Worm (Caenorhabditis elegans): ENCODE measurements around the gene lev-1.

lev-1 gene

DNA sequence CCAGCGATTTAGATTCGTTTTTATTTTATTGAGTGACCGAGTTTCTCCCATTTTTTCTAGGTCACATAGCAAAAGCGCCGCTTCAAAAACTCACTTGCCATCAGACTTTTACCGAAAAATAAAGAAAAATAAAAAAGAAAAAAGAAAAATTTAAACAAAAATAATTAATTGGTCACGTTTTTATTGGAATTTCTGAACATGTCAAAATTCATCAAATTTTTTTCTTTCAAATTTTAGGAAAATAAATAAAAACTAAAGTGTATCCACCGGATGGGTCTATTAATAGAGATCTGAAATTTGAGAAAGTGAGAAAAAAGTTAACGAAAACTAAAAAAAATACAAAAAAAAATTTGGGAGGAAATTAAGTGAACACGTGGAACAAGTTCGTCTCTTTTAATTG, 30.4 kb upstream of the lev-1 start, which contains the start of gene C48D1.9:
Gene C48D1.9 (minus strand): TSS at position 101 of the 400 bp plus-strand sequence.
- no peak for TF ChIP-seq set-16 (GFP tag; IDR thresholded peaks at IDR 0.05)
- TF ChIP-seq hmg-1.1 (GFP tag; IDR thresholded peaks at IDR 0.05) = no peak
- no peak for TF ChIP-seq egl-27 (tag; optimal IDR thresholded peaks at IDR 0.05)
- TF ChIP-seq ceh-44 (GFP tag; IDR thresholded peaks at IDR 0.05) = no peak
- no peak for TF ChIP-seq lin-13 (GFP tag; optimal IDR thresholded peaks at IDR 0.05)
- no peak for TF ChIP-seq nhr-10 (tag; optimal IDR thresholded peaks at IDR 0.05)
- no peak for TF ChIP-seq ztf-7 (tag; optimal IDR thresholded peaks at IDR 0.05)
- TF ChIP-seq nhr-6 (tag; optimal IDR thresholded peaks at IDR 0.05) = no peak
- no peak for TF ChIP-seq nhr-28 (tag; optimal IDR thresholded peaks at IDR 0.05)
- no peak for TF ChIP-seq F44E2.7 (GFP tag; IDR thresholded peaks at IDR 0.05)
- TF ChIP-seq ceh-82 (tag; optimal IDR thresholded peaks at IDR 0.05) = no peak

ce11 chrIV:13205891-13206290, 26.7 kb upstream of the lev-1 start:
- no peak for TF ChIP-seq mxl-2 (GFP tag; conservative IDR thresholded peaks at IDR 0.05)
- TF ChIP-seq zfp-3 (GFP tag; conservative IDR thresholded peaks at IDR 0.05) = no peak
- TF ChIP-seq unc-62 (GFP tag; optimal IDR thresholded peaks at IDR 0.05 in 1 of 2) = no peak
- no peak for TF ChIP-seq unc-62 (tag; optimal IDR thresholded peaks at IDR 0.05)
- peak; percentile 28 for TF ChIP-seq nhr-6 (tag; optimal IDR thresholded peaks at IDR 0.05)
- TF ChIP-seq nhr-28 (tag; optimal IDR thresholded peaks at IDR 0.05) = peak; percentile 7
- peak; percentile 78 for TF ChIP-seq lin-38 (GFP tag; IDR thresholded peaks at IDR 0.05)
- TF ChIP-seq lsy-2 (tag; optimal IDR thresholded peaks at IDR 0.05) = peak in 1 of 2 experiments; percentile 20
- peak; percentile 21 for TF ChIP-seq hlh-30 (tag; optimal IDR thresholded peaks at IDR 0.05; ENCODE audit: insufficient read depth)
- peak; percentile 58 for TF ChIP-seq dpl-1 (GFP tag; optimal IDR thresholded peaks at IDR 0.05)
- peak; percentile 57 for TF ChIP-seq mes-2 (tag; optimal IDR thresholded peaks at IDR 0.05; ENCODE audit: poor library complexity, severe bottlenecking)
- TF ChIP-seq snpc-4 (tag; optimal IDR thresholded peaks at IDR 0.05) = no peak
- no peak for TF ChIP-seq pqm-1 (tag; optimal IDR thresholded peaks at IDR 0.05)
- no peak for TF ChIP-seq unc-130 (GFP tag; optimal IDR thresholded peaks at IDR 0.05)

- TF ChIP-seq sdz-12 (GFP tag; optimal IDR thresholded peaks at IDR 0.05) (no peak), nhr-25 (tag; optimal IDR thresholded peaks at IDR 0.05; ENCODE audit: borderline replicate concordance, insufficient read depth) (no peak), daf-16 (GFP tag; optimal IDR thresholded peaks at IDR 0.05) (no peak), daf-16 (tag; optimal IDR thresholded peaks at IDR 0.05) (no peak), skn-1 (tag; optimal IDR thresholded peaks at IDR 0.05) (no peak), ceh-32 (tag; optimal IDR thresholded peaks at IDR 0.05; ENCODE audit: poor library complexity) (no peak), zfp-3 (GFP tag; conservative IDR thresholded peaks at IDR 0.05) (no peak), unc-130 (GFP tag; optimal IDR thresholded peaks at IDR 0.05) (no peak), ceh-20 (GFP tag; IDR thresholded peaks at IDR 0.05) (no peak), egl-27 (tag; optimal IDR thresholded peaks at IDR 0.05) (no peak), Y75B8A.6 (GFP tag; IDR thresholded peaks at IDR 0.05) (no peak), jun-1 (tag; optimal IDR thresholded peaks at IDR 0.05) (no peak), spr-1 (tag; optimal IDR thresholded peaks at IDR 0.05) (no peak), vab-7 (GFP tag; IDR thresholded peaks at IDR 0.05) (no peak), ceh-62 (tag; optimal IDR thresholded peaks at IDR 0.05) (no peak), cey-2 (tag; optimal IDR thresholded peaks at IDR 0.05; ENCODE audit: borderline replicate concordance, insufficient read depth) (no peak), T20F7.1 (GFP tag; optimal IDR thresholded peaks at IDR 0.05) (no peak), madf-9 (GFP tag; conservative IDR thresholded peaks at IDR 0.05) (no peak), saeg-2 (GFP tag; IDR thresholded peaks at IDR 0.05) (no peak)
These were observed 24.8 kb upstream of the lev-1 start, which contains the start of gene ced-3 for ce11 chrIV:13204037-13204436. Gene ced-3 (minus strand): TSS chrIV:13204137.
